Fruit fly (Drosophila melanogaster) whole organism, embryonic: Measurements from ENCODE around the gene CG5516.
A peak's percentile ranks its signal among the peaks of the same experiment; 100 is the strongest.

ENCODE experiments used
- Abd-B ChIP-seq: fragments of 200-800 bp; sonication (Bioruptor generic); optimal IDR thresholded peaks from 2 replicates; lab custom pipeline; 2018; ENCODE audit warnings: missing biosample characterization, mild to moderate bottlenecking, missing genetic modification characterization, moderate library complexity
- Atf3 ChIP-seq: fragments of 200-800 bp; sonication (Bioruptor generic); optimal IDR thresholded peaks from 3 replicates; lab custom pipeline; 2016; ENCODE audit warnings: missing biosample characterization, missing genetic modification characterization
- CG10543 ChIP-seq: fragments of 200-800 bp; sonication (Bioruptor generic); optimal IDR thresholded peaks from 3 replicates; lab custom pipeline; 2017; ENCODE audit warnings: missing biosample characterization, mild to moderate bottlenecking, missing genetic modification characterization, moderate library complexity
- CG11695 ChIP-seq: fragments of 200-800 bp; sonication (Bioruptor generic); IDR thresholded peaks from 3 replicates; pipeline ENCODE4 v1.3.6; 2022; ENCODE audit warnings: missing biosample characterization, missing genetic modification characterization
- CG13424 ChIP-seq: fragments of 200-800 bp; sonication (Bioruptor generic); optimal IDR thresholded peaks from 2 replicates; lab custom pipeline; 2019; ENCODE audit warnings: missing biosample characterization, mild to moderate bottlenecking, missing genetic modification characterization, moderate library complexity
- CG13775 ChIP-seq: fragments of 200-800 bp; sonication (Bioruptor generic); optimal IDR thresholded peaks from 3 replicates; lab custom pipeline; 2017; ENCODE audit warnings: missing biosample characterization, mild to moderate bottlenecking, missing genetic modification characterization
- CG15011 ChIP-seq: fragments of 200-800 bp; sonication (Bioruptor generic); optimal IDR thresholded peaks from 3 replicates; lab custom pipeline; 2018; ENCODE audit warnings: missing biosample characterization, mild to moderate bottlenecking, missing genetic modification characterization
- CG1603 ChIP-seq: fragments of 200-800 bp; sonication (Bioruptor generic); optimal IDR thresholded peaks from 2 replicates; lab custom pipeline; 2019; ENCODE audit warnings: missing biosample characterization, mild to moderate bottlenecking, missing genetic modification characterization, moderate library complexity
- CG16863 ChIP-seq: fragments of 200-800 bp; sonication (Bioruptor generic); optimal IDR thresholded peaks from 3 replicates; lab custom pipeline; 2016; ENCODE audit warnings: missing biosample characterization, missing genetic modification characterization
- CG17612 ChIP-seq: fragments of 200-800 bp; sonication (Bioruptor generic); IDR thresholded peaks from 2 replicates; pipeline ENCODE4 v1.3.6; 2022; ENCODE audit warnings: missing biosample characterization, missing genetic modification characterization
- CG2202 ChIP-seq: fragments of 200-800 bp; sonication (Bioruptor generic); optimal IDR thresholded peaks from 2 replicates; lab custom pipeline; 2018; ENCODE audit warnings: missing biosample characterization, mild to moderate bottlenecking, missing genetic modification characterization
- CG30020 ChIP-seq: fragments of 200-800 bp; optimal IDR thresholded peaks from 2 replicates; lab custom pipeline; 2019; ENCODE audit warnings: missing biosample characterization, mild to moderate bottlenecking, missing genetic modification characterization, moderate library complexity
- CG4404 ChIP-seq: fragments of 200-800 bp; sonication (Bioruptor generic); IDR thresholded peaks from 2 replicates; pipeline ENCODE4 v1.3.6; 2022; ENCODE audit warnings: missing biosample characterization, missing genetic modification characterization
- CG4730 ChIP-seq: fragments of 200-800 bp; sonication (Bioruptor generic); IDR thresholded peaks from 2 replicates; pipeline ENCODE4 v1.3.6; 2022; ENCODE audit warnings: missing biosample characterization, missing genetic modification characterization
- CG4820 ChIP-seq: fragments of 200-800 bp; sonication (Bioruptor generic); optimal IDR thresholded peaks from 3 replicates; lab custom pipeline; 2016; ENCODE audit warnings: missing biosample characterization, missing genetic modification characterization
- CG6791 ChIP-seq: fragments of 200-800 bp; sonication (Bioruptor generic); IDR thresholded peaks from 3 replicates; pipeline ENCODE4 v1.3.6; 2022; ENCODE audit warnings: missing biosample characterization, missing genetic modification characterization; ENCODE audit not compliant: partially characterized antibody
- CG6813 ChIP-seq: fragments of 200-800 bp; sonication (Bioruptor generic); optimal IDR thresholded peaks from 2 replicates; lab custom pipeline; 2017; ENCODE audit warnings: missing biosample characterization, missing genetic modification characterization, mild to moderate bottlenecking, moderate library complexity, missing genetic modification reagents
- Chrac-16 ChIP-seq: fragments of 200-800 bp; sonication (Bioruptor generic); optimal IDR thresholded peaks from 3 replicates; lab custom pipeline; 2016; ENCODE audit warnings: missing biosample characterization, missing genetic modification characterization
- CrebB ChIP-seq: fragments of 200-800 bp; sonication (Bioruptor generic); optimal IDR thresholded peaks from 3 replicates; lab custom pipeline; 2018; ENCODE audit warnings: missing biosample characterization, mild to moderate bottlenecking, missing genetic modification characterization
- Elba2 ChIP-seq: fragments of 200-800 bp; sonication (Bioruptor generic); optimal IDR thresholded peaks from 3 replicates; lab custom pipeline; 2016; ENCODE audit warnings: missing biosample characterization, missing genetic modification characterization
- Gug ChIP-seq: fragments of 200-800 bp; sonication (Bioruptor generic); IDR thresholded peaks from 4 replicates; pipeline ENCODE4 v1.3.6; 2022; ENCODE audit warnings: missing biosample characterization, missing genetic modification characterization
- HHEX ChIP-seq: fragments of 200-800 bp; sonication (Bioruptor generic); optimal IDR thresholded peaks from 3 replicates; lab custom pipeline; 2017; ENCODE audit warnings: missing biosample characterization, mild to moderate bottlenecking, missing genetic modification characterization, missing genetic modification reagents
- HLH3B ChIP-seq: fragments of 200-800 bp; sonication (Bioruptor generic); IDR thresholded peaks from 2 replicates; pipeline ENCODE4 v1.3.6; 2022; ENCODE audit warnings: missing biosample characterization, missing genetic modification characterization
- Jarid2 ChIP-seq: fragments of 200-800 bp; sonication (Bioruptor generic); optimal IDR thresholded peaks from 3 replicates; lab custom pipeline; 2017; ENCODE audit warnings: mild to moderate bottlenecking, missing biosample characterization, missing genetic modification reagents, missing genetic modification characterization
- Med ChIP-seq: fragments of 200-800 bp; sonication (Bioruptor generic); peaks from one replicate; lab custom pipeline; 2016; ENCODE audit warnings: missing biosample characterization, missing genetic modification characterization, mild to moderate bottlenecking, inconsistent platforms, moderate library complexity
- NC2β ChIP-seq: fragments of 200-800 bp; sonication (Bioruptor generic); optimal IDR thresholded peaks from 2 replicates; lab custom pipeline; 2016; ENCODE audit warnings: missing biosample characterization, missing genetic modification characterization
- Six4 ChIP-seq: fragments of 200-800 bp; sonication (Bioruptor generic); optimal IDR thresholded peaks from 2 replicates; lab custom pipeline; 2016; ENCODE audit warnings: missing biosample characterization, missing genetic modification characterization
- Vsx1 ChIP-seq: fragments of 200-800 bp; sonication (Bioruptor generic); optimal IDR thresholded peaks from 2 replicates; lab custom pipeline; 2017; ENCODE audit warnings: missing biosample characterization, mild to moderate bottlenecking, missing genetic modification characterization, missing genetic modification reagents
- YL-1 ChIP-seq: fragments of 200-800 bp; sonication (Bioruptor generic); optimal IDR thresholded peaks from 3 replicates; lab custom pipeline; 2017; ENCODE audit warnings: missing biosample characterization, mild to moderate bottlenecking, missing genetic modification characterization
- ap ChIP-seq: fragments of 200-800 bp; sonication (Bioruptor generic); IDR thresholded peaks from 2 replicates; pipeline ENCODE4 v1.3.6; 2022; ENCODE audit warnings: missing biosample characterization, missing genetic modification characterization
- croc ChIP-seq: fragments of 200-800 bp; sonication (Bioruptor generic); conservative IDR thresholded peaks from 3 replicates; pipeline ENCODE4 v1.3.6; 2022; ENCODE audit warnings: missing biosample characterization, missing genetic modification characterization
- da ChIP-seq: fragments of 200-800 bp; sonication (Bioruptor generic); optimal IDR thresholded peaks from 2 replicates; lab custom pipeline; 2016; ENCODE audit warnings: missing biosample characterization, missing genetic modification characterization
- gem ChIP-seq: fragments of 200-800 bp; sonication (Bioruptor generic); optimal IDR thresholded peaks from 2 replicates; lab custom pipeline; 2019; ENCODE audit warnings: missing biosample characterization, mild to moderate bottlenecking, missing genetic modification characterization, moderate library complexity
- hkb ChIP-seq, 2 experiments: fragments of 200-800 bp in 1 of 2; fragments of >200 bp in 1 of 2; sonication (Bioruptor generic) in 1 of 2; IDR thresholded peaks in 1 of 2; optimal IDR thresholded peaks in 1 of 2; 2 replicates each; pipeline versions ENCODE4 v1.3.6 to Lab custom; 2017 to 2022; ENCODE audit warnings: missing biosample characterization in 1 of 2, missing genetic modification characterization in 1 of 2
- inv ChIP-seq: fragments of 200-800 bp; sonication (Bioruptor generic); IDR thresholded peaks from 2 replicates; pipeline ENCODE4 v1.3.6; 2022; ENCODE audit warnings: missing biosample characterization, missing genetic modification characterization; ENCODE audit not compliant: partially characterized antibody
- kay ChIP-seq: fragments of 200-800 bp; sonication (Bioruptor generic); optimal IDR thresholded peaks from 2 replicates; lab custom pipeline; 2016; ENCODE audit warnings: missing biosample characterization, missing genetic modification characterization
- lov ChIP-seq, 2 experiments: fragments of 200-800 bp in 1 of 2; fragments of >200 bp in 1 of 2; sonication (Bioruptor generic) in 1 of 2; IDR thresholded peaks in 1 of 2; optimal IDR thresholded peaks in 1 of 2; 2 replicates in 1 of 2; 3 replicates in 1 of 2; pipeline versions ENCODE4 v1.3.6 to Lab custom; 2017 to 2022; ENCODE audit warnings: missing biosample characterization in 1 of 2, missing genetic modification characterization in 1 of 2
- oc ChIP-seq: fragments of 200-800 bp; sonication (Bioruptor generic); optimal IDR thresholded peaks from 2 replicates; lab custom pipeline; 2018; ENCODE audit warnings: missing biosample characterization, mild to moderate bottlenecking, missing genetic modification characterization, moderate library complexity
- pb ChIP-seq: fragments of 200-800 bp; sonication (Bioruptor generic); optimal IDR thresholded peaks from 3 replicates; lab custom pipeline; 2016; ENCODE audit warnings: missing biosample characterization, missing genetic modification characterization
- pros ChIP-seq: fragments of 200-800 bp; sonication (Bioruptor generic); optimal IDR thresholded peaks from 3 replicates; lab custom pipeline; 2019; ENCODE audit warnings: missing biosample characterization, mild to moderate bottlenecking, missing genetic modification characterization, moderate library complexity
- psq ChIP-seq: fragments of 200-800 bp; sonication (Bioruptor generic); optimal IDR thresholded peaks from 2 replicates; lab custom pipeline; 2017; ENCODE audit warnings: missing biosample characterization, missing genetic modification characterization
- scrt ChIP-seq: fragments of 200-800 bp; sonication (Bioruptor generic); optimal IDR thresholded peaks from 2 replicates; lab custom pipeline; 2018; ENCODE audit warnings: missing biosample characterization, mild to moderate bottlenecking, missing genetic modification characterization, moderate library complexity
- sob ChIP-seq: fragments of 200-800 bp; sonication (Bioruptor generic); IDR thresholded peaks from 2 replicates; pipeline ENCODE4 v1.3.6; 2022; ENCODE audit warnings: missing biosample characterization, missing genetic modification characterization
- sqz ChIP-seq: fragments of 200-800 bp; sonication (Bioruptor generic); optimal IDR thresholded peaks from 3 replicates; lab custom pipeline; 2018; ENCODE audit warnings: missing biosample characterization, mild to moderate bottlenecking, missing genetic modification characterization
- tll ChIP-seq, 2 experiments: fragments of 200-800 bp in 1 of 2; fragments of >200 bp in 1 of 2; sonication (Bioruptor generic) in 1 of 2; optimal IDR thresholded peaks; 2 replicates each; lab custom pipeline; 2017 to 2019; ENCODE audit warnings: missing biosample characterization in 2 of 2, missing genetic modification characterization in 2 of 2, mild to moderate bottlenecking in 1 of 2, moderate library complexity in 1 of 2
- twi ChIP-seq: fragments of 200-800 bp; optimal IDR thresholded peaks from 2 replicates; lab custom pipeline; 2019; ENCODE audit warnings: missing biosample characterization, mild to moderate bottlenecking, missing genetic modification characterization, moderate library complexity
- wor ChIP-seq: fragments of 200-800 bp; sonication (Bioruptor generic); IDR thresholded peaks from 2 replicates; pipeline ENCODE4 v1.3.6; 2022; ENCODE audit warnings: missing biosample characterization, missing genetic modification characterization
- yki ChIP-seq: fragments of >200 bp; optimal IDR thresholded peaks from 3 replicates; lab custom pipeline; 2018
- z ChIP-seq: fragments of 200-800 bp; sonication (Bioruptor generic); IDR thresholded peaks from 3 replicates; pipeline ENCODE4 v1.3.6; 2022; ENCODE audit warnings: missing biosample characterization, missing genetic modification characterization

The CG5516 gene

dm6 chr3R:15972979-15973486 is 9.3 kb downstream of the CG5516 start, which contains the start of gene Hel89B (continued):
- peak; percentile 73 for TF ChIP-seq CG13424 (tag; lab: Kevin White, UChicago)
- TF ChIP-seq Abd-B (GFP tag; lab: Kevin White, UChicago) = peak; percentile 87
- TF ChIP-seq gem (tag; lab: Kevin White, UChicago) = peak; percentile 84
- TF ChIP-seq Six4 = peak; percentile 13
- 0 out of 4 replicates have a peak, but pooled peaks have one; percentile 13 for TF ChIP-seq Gug (GFP tag; lab: Robert Waterston, UW)
- TF ChIP-seq Jarid2 (GFP tag; lab: Kevin White, UChicago) = peak; percentile 62
- TF ChIP-seq hkb (optimal IDR thresholded peaks at IDR 0.05; lab: Kevin White, UChicago) = peak; percentile 92
- TF ChIP-seq hkb (GFP tag; IDR thresholded peaks at IDR 0.05; lab: Robert Waterston, UW) = no peak
- TF ChIP-seq croc (GFP tag; lab: Robert Waterston, UW) = peak; percentile 33; the same call in 2 of the 3 replicates
- peak; percentile 18 for TF ChIP-seq CG16863 (GFP tag; lab: Kevin White, UChicago)
- no peak for TF ChIP-seq scrt (GFP tag; lab: Kevin White, UChicago)
- no peak for TF ChIP-seq lov (optimal IDR thresholded peaks at IDR 0.05; lab: Kevin White, UChicago)
- no peak for TF ChIP-seq lov (GFP tag; IDR thresholded peaks at IDR 0.05; lab: Robert Waterston, UW)
- peak; percentile 67 for TF ChIP-seq Chrac-16
- peak in 1 of 2 experiments; percentile 10 for TF ChIP-seq tll (GFP tag; optimal IDR thresholded peaks at IDR 0.05; lab: Kevin White, UChicago)
- TF ChIP-seq CG1603 = peak; percentile 76
- no peak for TF ChIP-seq wor (GFP tag; lab: Robert Waterston, UW)
- no peak for TF ChIP-seq CG6813 (GFP tag; lab: Kevin White, UChicago)
- TF ChIP-seq yki (lab: Kevin White, UChicago) = no peak
- peak; percentile 55 for TF ChIP-seq Vsx1 (GFP tag; lab: Kevin White, UChicago)
- TF ChIP-seq CG11695 (GFP tag; lab: Robert Waterston, UW) = no peak
- no peak for TF ChIP-seq pb (GFP tag; lab: Kevin White, UChicago)
- peak; percentile 54 for TF ChIP-seq CG13775
- no peak for TF ChIP-seq CG15011 (GFP tag; lab: Kevin White, UChicago)
- TF ChIP-seq HLH3B (GFP tag; lab: Robert Waterston, UW) = no peak
- TF ChIP-seq sqz (GFP tag; lab: Kevin White, UChicago) = no peak
- peak; percentile 30 for TF ChIP-seq CG4820 (GFP tag; lab: Kevin White, UChicago)
- TF ChIP-seq YL-1 (GFP tag; lab: Kevin White, UChicago) = peak; percentile 33
- TF ChIP-seq NC2β (GFP tag; lab: Kevin White, UChicago) = peak; percentile 61
- TF ChIP-seq ap (GFP tag; lab: Robert Waterston, UW) = no peak
- TF ChIP-seq CG10543 (GFP tag; lab: Kevin White, UChicago) = no peak
- peak; percentile 47 for TF ChIP-seq Elba2 (GFP tag; lab: Kevin White, UChicago)
- peak; percentile 5 for TF ChIP-seq oc
- peak; percentile 65 for TF ChIP-seq twi
- TF ChIP-seq CG17612 (GFP tag; lab: Robert Waterston, UW) = no peak
- no peak for TF ChIP-seq psq (GFP tag; lab: Kevin White, UChicago)
- no peak for TF ChIP-seq z (GFP tag; lab: Robert Waterston, UW)
- no peak for TF ChIP-seq CG2202 (tag; lab: Kevin White, UChicago)
- TF ChIP-seq Atf3 (GFP tag; lab: Kevin White, UChicago) = peak; percentile 23
- no peak for TF ChIP-seq CG4404 (GFP tag; lab: Robert Waterston, UW)
- no peak for TF ChIP-seq CrebB (tag; lab: Kevin White, UChicago)
- TF ChIP-seq CG6791 (GFP tag; lab: Robert Waterston, UW) = no peak
- TF ChIP-seq CG4730 (GFP tag; lab: Robert Waterston, UW) = no peak
- no peak for TF ChIP-seq da
- peak; percentile 22 for TF ChIP-seq kay (GFP tag; lab: Kevin White, UChicago)
- peak; percentile 9 for TF ChIP-seq HHEX (GFP tag; lab: Kevin White, UChicago)
- TF ChIP-seq Med (GFP tag; lab: Kevin White, UChicago) = peak; percentile 69
- no peak for TF ChIP-seq sob (GFP tag; lab: Robert Waterston, UW)
- no peak for TF ChIP-seq pros (GFP tag; lab: Kevin White, UChicago)
- TF ChIP-seq inv (GFP tag; lab: Robert Waterston, UW) = no peak
- peak; percentile 96 for TF ChIP-seq CG30020
